Worm (Caenorhabditis elegans): ENCODE measurements around the gene med-2.

ce11 chrIII:6871067-6871466 lies 13.2 kb upstream of the med-2 start:
- TF ChIP-seq tbx-11 (GFP tag; IDR thresholded peaks at IDR 0.05) = no peak
- no peak for TF ChIP-seq tra-4 (tag; optimal IDR thresholded peaks at IDR 0.05)
- TF ChIP-seq flt-1 (GFP tag; IDR thresholded peaks at IDR 0.05) = no peak
- TF ChIP-seq tbx-37 (GFP tag; conservative IDR thresholded peaks at IDR 0.05) = no peak

Measured in whole organism, early embryonic.